Fruit fly (Drosophila melanogaster): ENCODE data around the gene CG31643.
A peak's percentile ranks its signal among the peaks of the same experiment; 100 is the strongest.

CG31643 gene

DNA sequence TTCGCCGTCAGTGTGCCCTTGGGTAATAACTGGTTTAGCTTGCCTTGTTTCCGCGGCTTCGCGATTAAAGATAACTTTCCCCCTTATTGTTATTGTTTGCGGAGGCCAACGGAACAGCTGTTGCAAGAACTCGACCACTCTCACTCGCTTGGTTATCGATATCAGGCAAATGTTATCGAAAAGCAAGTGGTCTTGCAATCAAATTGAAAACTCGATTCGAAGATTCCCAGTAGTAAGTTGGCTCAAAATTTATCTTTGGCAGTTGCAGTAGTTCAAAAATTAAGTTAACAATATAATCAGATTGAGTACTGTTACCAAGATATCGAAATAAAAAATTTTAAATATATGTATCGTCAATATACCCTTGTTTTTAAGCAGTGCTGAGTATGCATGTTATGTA lies 27.9 kb downstream of the CG31643 start, which contains the start of the genes Fbw5 and CG9147 (continued):
- TF ChIP-seq CG6854 (GFP tag; optimal IDR thresholded peaks at IDR 0.05) (peak; percentile 98), aop (GFP tag; IDR thresholded peaks at IDR 0.05) (peak; percentile 96), sob (GFP tag; IDR thresholded peaks at IDR 0.05) (peak; percentile 100), Spps (tag; optimal IDR thresholded peaks at IDR 0.05) (peak; percentile 98), Hey (tag; optimal IDR thresholded peaks at IDR 0.05) (peak; percentile 97), CG6689 (GFP tag; IDR thresholded peaks at IDR 0.05) (peak; percentile 99), Ssrp (tag; optimal IDR thresholded peaks at IDR 0.05) (peak; percentile 100), CG9817 (tag; optimal IDR thresholded peaks at IDR 0.05) (peak; percentile 99), fd102C (GFP tag; optimal IDR thresholded peaks at IDR 0.05) (peak; percentile 99), maf-S (GFP tag; optimal IDR thresholded peaks at IDR 0.05) (peak; percentile 99), CG3847 (GFP tag; IDR thresholded peaks at IDR 0.05) (peak; percentile 99), CG10147 (GFP tag; optimal IDR thresholded peaks at IDR 0.05) (peak; percentile 99), Nf-YC (tag; optimal IDR thresholded peaks at IDR 0.05) (peak; percentile 88), Atf6 (GFP tag; IDR thresholded peaks at IDR 0.05) (peak; percentile 100), eve (GFP tag; optimal IDR thresholded peaks at IDR 0.05) (peak in 1 of 2 experiments; percentile 70), CG11456 (GFP tag; IDR thresholded peaks at IDR 0.05) (peak; percentile 100), h (optimal IDR thresholded peaks at IDR 0.05) (no peak), CG7963 (GFP tag; IDR thresholded peaks at IDR 0.05; ENCODE audit: partially characterized antibody) (peak; percentile 52; the same call in 1 of the 3 replicates), ems (GFP tag; optimal IDR thresholded peaks at IDR 0.05) (peak; percentile 99), CG10543 (GFP tag; optimal IDR thresholded peaks at IDR 0.05) (peak; percentile 93), gro (GFP tag; optimal IDR thresholded peaks at IDR 0.05) (peak; percentile 100), Ets97D (GFP tag; optimal IDR thresholded peaks at IDR 0.05) (peak; percentile 97), CG6813 (GFP tag; optimal IDR thresholded peaks at IDR 0.05) (peak; percentile 98), HLH4C (GFP tag; IDR thresholded peaks at IDR 0.05; ENCODE audit: partially characterized antibody) (peak; percentile 70), Six4 (GFP tag; optimal IDR thresholded peaks at IDR 0.05) (peak; percentile 99), CG4360 (GFP tag; IDR thresholded peaks at IDR 0.05) (peak; percentile 93), Mad (GFP tag; optimal IDR thresholded peaks at IDR 0.05) (peak; percentile 99), CG31224 (GFP tag; IDR thresholded peaks at IDR 0.05) (peak; percentile 96), Dip3 (GFP tag; optimal IDR thresholded peaks at IDR 0.05) (peak; percentile 99), Hand (GFP tag; optimal IDR thresholded peaks at IDR 0.05) (peak; percentile 99), CG32772 (GFP tag; IDR thresholded peaks at IDR 0.05) (peak; percentile 99), CG17328 (GFP tag; IDR thresholded peaks at IDR 0.05) (peak; percentile 100), CG4820 (GFP tag; optimal IDR thresholded peaks at IDR 0.05) (peak; percentile 99), C15 (GFP tag; IDR thresholded peaks at IDR 0.05) (peak; percentile 98), prd (optimal IDR thresholded peaks at IDR 0.05) (no peak), prd (GFP tag; IDR thresholded peaks at IDR 0.05) (peak; percentile 100), CG17385 (GFP tag; optimal IDR thresholded peaks at IDR 0.05) (peak; percentile 100), Scr (GFP tag; IDR thresholded peaks at IDR 0.05; ENCODE audit: partially characterized antibody) (peak; percentile 51; the same call in 1 of the 2 replicates), CG15514 (GFP tag; optimal IDR thresholded peaks at IDR 0.05) (peak; percentile 95), crol (GFP tag; IDR thresholded peaks at IDR 0.05) (peak; percentile 89), Atf3 (GFP tag; optimal IDR thresholded peaks at IDR 0.05) (peak; percentile 99), Side (GFP tag; optimal IDR thresholded peaks at IDR 0.05) (peak; percentile 100), Dll (GFP tag; IDR thresholded peaks at IDR 0.05; ENCODE audit: partially characterized antibody) (peak; percentile 65), H15 (GFP tag; IDR thresholded peaks at IDR 0.05) (peak; percentile 99), CG10959 (GFP tag; IDR thresholded peaks at IDR 0.05) (peak; percentile 100), Dref (GFP tag; IDR thresholded peaks at IDR 0.05) (peak; percentile 76), Oaz (GFP tag; IDR thresholded peaks at IDR 0.05) (peak; percentile 99), CG3407 (GFP tag; optimal IDR thresholded peaks at IDR 0.05) (peak; percentile 99), PHDP (tag; optimal IDR thresholded peaks at IDR 0.05) (peak; percentile 100), CG6654 (GFP tag; optimal IDR thresholded peaks at IDR 0.05) (peak; percentile 91), Asciz (GFP tag; optimal IDR thresholded peaks at IDR 0.05) (peak; percentile 99), chn (GFP tag; optimal IDR thresholded peaks at IDR 0.05) (peak; percentile 100)

Data from whole organism, embryonic.